Fruit fly (Drosophila melanogaster): Measurements from ENCODE around the gene CG18749.

- TF ChIP-seq OdsH (GFP tag; optimal IDR thresholded peaks at IDR 0.05) (no peak), jim (GFP tag; optimal IDR thresholded peaks at IDR 0.05) (no peak), Hr78 (GFP tag; optimal IDR thresholded peaks at IDR 0.05) (no peak), Dfd (GFP tag; optimal IDR thresholded peaks at IDR 0.05) (no peak), Myc (optimal IDR thresholded peaks at IDR 0.05) (no peak), Hr83 (GFP tag; optimal IDR thresholded peaks at IDR 0.05; ENCODE audit: poor library complexity, severe bottlenecking) (no peak), h (GFP tag; optimal IDR thresholded peaks at IDR 0.05) (no peak), brk (GFP tag; optimal IDR thresholded peaks at IDR 0.05) (no peak), Sp1 (GFP tag; optimal IDR thresholded peaks at IDR 0.05) (no peak), pan (optimal IDR thresholded peaks at IDR 0.05) (no peak), usp (GFP tag; optimal IDR thresholded peaks at IDR 0.05) (no peak)
These were observed 40.4 kb downstream of the CG18749 start for dm6 chr3R:8284234-8284633.

Data from whole organism, wandering third instar larva.